Worm (Caenorhabditis elegans): ENCODE data around the gene max-2.

ce11 chrII:12985813-12986212, 39.8 kb downstream of the max-2 start:
- no peak for TF ChIP-seq him-1 (tag; optimal IDR thresholded peaks at IDR 0.05)
- TF ChIP-seq dao-5 (tag; optimal IDR thresholded peaks at IDR 0.05), result no peak
- no peak for TF ChIP-seq W03F9.2 (tag; optimal IDR thresholded peaks at IDR 0.05)
